Fruit fly (Drosophila melanogaster) whole organism, embryonic: Measurements from ENCODE around the gene ImpE3.

Experiments
- Atf6 ChIP-seq: fragments of 200-800 bp; sonication (Bioruptor generic); IDR thresholded peaks from 2 replicates; pipeline ENCODE4 v1.3.6; 2022; ENCODE audit warnings: missing biosample characterization, missing genetic modification characterization
- CG10959 ChIP-seq: fragments of 200-800 bp; sonication (Bioruptor generic); IDR thresholded peaks from 2 replicates; pipeline ENCODE4 v1.3.6; 2022; ENCODE audit warnings: missing biosample characterization, missing genetic modification characterization
- CG12942 ChIP-seq: fragments of 200-800 bp; sonication (Bioruptor generic); optimal IDR thresholded peaks from 3 replicates; lab custom pipeline; 2016; ENCODE audit warnings: missing biosample characterization, missing genetic modification characterization
- CG13775 ChIP-seq: fragments of 200-800 bp; sonication (Bioruptor generic); optimal IDR thresholded peaks from 3 replicates; lab custom pipeline; 2017; ENCODE audit warnings: missing biosample characterization, mild to moderate bottlenecking, missing genetic modification characterization
- CG16863 ChIP-seq: fragments of 200-800 bp; sonication (Bioruptor generic); optimal IDR thresholded peaks from 3 replicates; lab custom pipeline; 2016; ENCODE audit warnings: missing biosample characterization, missing genetic modification characterization
- CG17361 ChIP-seq: fragments of 200-800 bp; sonication (Bioruptor generic); IDR thresholded peaks from 3 replicates; pipeline ENCODE4 v1.3.6; 2022; ENCODE audit warnings: missing biosample characterization, missing genetic modification characterization
- CG2129 ChIP-seq: fragments of 200-800 bp; sonication (Bioruptor generic); IDR thresholded peaks from 2 replicates; pipeline ENCODE4 v1.3.6; 2022; ENCODE audit warnings: missing biosample characterization, missing genetic modification characterization; ENCODE audit not compliant: partially characterized antibody
- CG2889 ChIP-seq: fragments of 200-800 bp; sonication (Bioruptor generic); IDR thresholded peaks from 3 replicates; pipeline ENCODE4 v1.3.6; 2022; ENCODE audit warnings: missing biosample characterization, missing genetic modification characterization
- CG31441 ChIP-seq: fragments of 200-800 bp; sonication (Bioruptor generic); IDR thresholded peaks from 2 replicates; pipeline ENCODE4 v1.3.6; 2022; ENCODE audit warnings: missing biosample characterization, missing genetic modification characterization
- CG32767 ChIP-seq: fragments of 200-800 bp; sonication (Bioruptor generic); IDR thresholded peaks from 2 replicates; pipeline ENCODE4 v1.3.6; 2022; ENCODE audit warnings: missing biosample characterization, missing genetic modification characterization
- CG3407 ChIP-seq: fragments of 200-800 bp; sonication (Bioruptor generic); optimal IDR thresholded peaks from 2 replicates; lab custom pipeline; 2018; ENCODE audit warnings: missing biosample characterization, mild to moderate bottlenecking, missing genetic modification characterization
- CG3838 ChIP-seq: fragments of 200-800 bp; sonication (Bioruptor generic); optimal IDR thresholded peaks from 3 replicates; lab custom pipeline; 2016; ENCODE audit warnings: missing biosample characterization, missing genetic modification characterization
- CG3995 ChIP-seq: fragments of 200-800 bp; sonication (Bioruptor generic); optimal IDR thresholded peaks from 3 replicates; lab custom pipeline; 2016; ENCODE audit warnings: missing biosample characterization, missing genetic modification characterization
- CG6689 ChIP-seq: fragments of 200-800 bp; sonication (Bioruptor generic); IDR thresholded peaks from 2 replicates; pipeline ENCODE4 v1.3.6; 2022; ENCODE audit warnings: missing biosample characterization, missing genetic modification characterization
- CG7357 ChIP-seq: fragments of 200-800 bp; sonication (Bioruptor generic); IDR thresholded peaks from 3 replicates; pipeline ENCODE4 v1.3.6; 2022; ENCODE audit warnings: missing biosample characterization, missing genetic modification characterization
- CG8290 ChIP-seq, 3 experiments: fragments of 200-800 bp; sonication (Bioruptor generic); optimal IDR thresholded peaks; 2 replicates each; lab custom pipeline; 2016 to 2019; ENCODE audit warnings: missing biosample characterization in 3 of 3, missing genetic modification characterization in 3 of 3, mild to moderate bottlenecking in 2 of 3, moderate library complexity in 1 of 3
- CG8478 ChIP-seq: fragments of >200 bp; optimal IDR thresholded peaks from 2 replicates; lab custom pipeline; 2018
- CG9727 ChIP-seq: fragments of 200-800 bp; sonication (Bioruptor generic); optimal IDR thresholded peaks from 3 replicates; lab custom pipeline; 2017; ENCODE audit warnings: missing biosample characterization, mild to moderate bottlenecking, missing genetic modification characterization
- Dek ChIP-seq: fragments of 200-800 bp; sonication (Bioruptor generic); optimal IDR thresholded peaks from 3 replicates; lab custom pipeline; 2019; ENCODE audit warnings: missing biosample characterization, mild to moderate bottlenecking, missing genetic modification characterization, moderate library complexity
- Doc3 ChIP-seq: fragments of 200-800 bp; sonication (Bioruptor generic); IDR thresholded peaks from 3 replicates; pipeline ENCODE4 v1.3.6; 2022; ENCODE audit warnings: missing biosample characterization, missing genetic modification characterization; ENCODE audit not compliant: partially characterized antibody
- Fer3 ChIP-seq: fragments of 200-800 bp; sonication (Bioruptor generic); optimal IDR thresholded peaks from 2 replicates; lab custom pipeline; 2018; ENCODE audit warnings: missing biosample characterization, mild to moderate bottlenecking, missing genetic modification characterization, moderate library complexity
- HHEX ChIP-seq: fragments of 200-800 bp; sonication (Bioruptor generic); optimal IDR thresholded peaks from 3 replicates; lab custom pipeline; 2017; ENCODE audit warnings: missing biosample characterization, mild to moderate bottlenecking, missing genetic modification characterization, missing genetic modification reagents
- HLHmδ ChIP-seq: fragments of 200-800 bp; sonication (Bioruptor generic); optimal IDR thresholded peaks from 2 replicates; lab custom pipeline; 2018; ENCODE audit warnings: missing biosample characterization, mild to moderate bottlenecking, missing genetic modification characterization, moderate library complexity
- MTF-1 ChIP-seq: fragments of 200-800 bp; sonication (Bioruptor generic); optimal IDR thresholded peaks from 2 replicates; lab custom pipeline; 2018; ENCODE audit warnings: missing biosample characterization, mild to moderate bottlenecking, missing genetic modification characterization, borderline replicate concordance
- Med ChIP-seq: fragments of 200-800 bp; sonication (Bioruptor generic); peaks from one replicate; lab custom pipeline; 2016; ENCODE audit warnings: missing biosample characterization, missing genetic modification characterization, mild to moderate bottlenecking, inconsistent platforms, moderate library complexity
- Oli ChIP-seq: fragments of 200-800 bp; sonication (Bioruptor generic); optimal IDR thresholded peaks from 2 replicates; lab custom pipeline; 2018; ENCODE audit warnings: missing biosample characterization, mild to moderate bottlenecking, missing genetic modification characterization, moderate library complexity
- Opbp ChIP-seq: fragments of 200-800 bp; sonication (Bioruptor generic); IDR thresholded peaks from 3 replicates; pipeline ENCODE4 v1.3.6; 2022; ENCODE audit warnings: missing biosample characterization, missing genetic modification characterization; ENCODE audit not compliant: partially characterized antibody
- Ptx1 ChIP-seq: fragments of 200-800 bp; sonication (Bioruptor generic); IDR thresholded peaks from 2 replicates; pipeline ENCODE4 v1.3.6; 2022; ENCODE audit warnings: missing biosample characterization, missing genetic modification characterization
- Rfx ChIP-seq: fragments of 200-800 bp; sonication (Bioruptor generic); IDR thresholded peaks from 2 replicates; pipeline ENCODE4 v1.3.6; 2022; ENCODE audit warnings: missing biosample characterization, missing genetic modification characterization
- Side ChIP-seq: fragments of 200-800 bp; sonication (Bioruptor generic); optimal IDR thresholded peaks from 2 replicates; lab custom pipeline; 2016; ENCODE audit warnings: missing biosample characterization, missing genetic modification characterization
- Sox100B ChIP-seq: fragments of 200-800 bp; sonication (Bioruptor generic); optimal IDR thresholded peaks from 3 replicates; lab custom pipeline; 2018; ENCODE audit warnings: missing biosample characterization, mild to moderate bottlenecking, missing genetic modification characterization
- Usf ChIP-seq: fragments of 200-800 bp; sonication (Bioruptor generic); optimal IDR thresholded peaks from 2 replicates; lab custom pipeline; 2017; ENCODE audit warnings: missing genotype, missing biosample characterization, missing genetic modification characterization
- ase ChIP-seq: fragments of 200-800 bp; sonication (Bioruptor generic); IDR thresholded peaks from 3 replicates; pipeline ENCODE4 v1.3.6; 2022; ENCODE audit warnings: missing biosample characterization, missing genetic modification characterization
- bowl ChIP-seq: fragments of 200-800 bp; sonication (Bioruptor generic); IDR thresholded peaks from 2 replicates; pipeline ENCODE4 v1.3.6; 2022; ENCODE audit warnings: missing biosample characterization, missing genetic modification characterization
- bsh ChIP-seq, 2 experiments: fragments of 200-800 bp; sonication (Bioruptor generic); optimal IDR thresholded peaks; 2 replicates each; lab custom pipeline; 2017 to 2018; ENCODE audit warnings: mild to moderate bottlenecking in 2 of 2, missing biosample characterization in 2 of 2, missing genetic modification characterization in 2 of 2, moderate library complexity in 1 of 2
- cg ChIP-seq: fragments of 200-800 bp; sonication (Bioruptor generic); optimal IDR thresholded peaks from 3 replicates; lab custom pipeline; 2019; ENCODE audit warnings: missing biosample characterization, mild to moderate bottlenecking, missing genetic modification characterization, moderate library complexity
- chn ChIP-seq: fragments of 200-800 bp; sonication (Bioruptor generic); optimal IDR thresholded peaks from 2 replicates; lab custom pipeline; 2016; ENCODE audit warnings: missing biosample characterization, missing genetic modification characterization
- dpn ChIP-seq, 2 experiments: fragments of 200-800 bp; sonication (Bioruptor generic); optimal IDR thresholded peaks; 3 replicates each; lab custom pipeline; 2016; ENCODE audit warnings: missing biosample characterization in 2 of 2, missing genetic modification characterization in 2 of 2
- fd3F ChIP-seq: fragments of 200-800 bp; sonication (Bioruptor generic); optimal IDR thresholded peaks from 2 replicates; lab custom pipeline; 2018; ENCODE audit warnings: missing biosample characterization, mild to moderate bottlenecking, missing genetic modification characterization, moderate library complexity
- gce ChIP-seq: fragments of 200-800 bp; sonication (Bioruptor generic); IDR thresholded peaks from 3 replicates; pipeline ENCODE4 v1.3.6; 2022; ENCODE audit warnings: missing biosample characterization, missing genetic modification characterization
- gem ChIP-seq: fragments of 200-800 bp; sonication (Bioruptor generic); optimal IDR thresholded peaks from 2 replicates; lab custom pipeline; 2019; ENCODE audit warnings: missing biosample characterization, mild to moderate bottlenecking, missing genetic modification characterization, moderate library complexity
- hbn ChIP-seq: fragments of 200-800 bp; sonication (Bioruptor generic); IDR thresholded peaks from 2 replicates; pipeline ENCODE4 v1.3.6; 2022; ENCODE audit warnings: missing biosample characterization, missing genetic modification characterization; ENCODE audit not compliant: partially characterized antibody
- org-1 ChIP-seq: fragments of 200-800 bp; sonication (Bioruptor generic); optimal IDR thresholded peaks from 2 replicates; lab custom pipeline; 2017; ENCODE audit warnings: missing biosample characterization, missing genetic modification characterization
- otp ChIP-seq: fragments of 200-800 bp; sonication (Bioruptor generic); IDR thresholded peaks from 3 replicates; pipeline ENCODE4, ENCODE4 v1.3.6; 2022; ENCODE audit warnings: missing biosample characterization, missing genetic modification characterization
- ranshi ChIP-seq: fragments of 200-800 bp; sonication (Bioruptor generic); IDR thresholded peaks from 2 replicates; pipeline ENCODE4 v1.3.6; 2022; ENCODE audit warnings: missing biosample characterization, missing genetic modification characterization
- ro ChIP-seq: fragments of 200-800 bp; sonication (Bioruptor generic); IDR thresholded peaks from 2 replicates; pipeline ENCODE4 v1.3.6; 2022; ENCODE audit warnings: missing biosample characterization, missing genetic modification characterization
- schlank ChIP-seq: fragments of 200-800 bp; sonication (Bioruptor generic); optimal IDR thresholded peaks from 2 replicates; lab custom pipeline; 2018; ENCODE audit warnings: missing biosample characterization, mild to moderate bottlenecking, missing genetic modification characterization
- sd ChIP-seq: fragments of 200-800 bp; sonication (Bioruptor generic); optimal IDR thresholded peaks from 3 replicates; lab custom pipeline; 2018; ENCODE audit warnings: missing biosample characterization, mild to moderate bottlenecking, missing genetic modification characterization, moderate library complexity
- stc ChIP-seq: fragments of 200-800 bp; sonication (Bioruptor generic); IDR thresholded peaks from 2 replicates; pipeline ENCODE4 v1.3.6; 2022; ENCODE audit warnings: missing biosample characterization, missing genetic modification characterization
- tin ChIP-seq: fragments of 200-800 bp; sonication (Bioruptor generic); optimal IDR thresholded peaks from 3 replicates; lab custom pipeline; 2016; ENCODE audit warnings: missing biosample characterization, missing genetic modification characterization
- zf30C ChIP-seq: fragments of 200-800 bp; sonication (Bioruptor generic); optimal IDR thresholded peaks from 3 replicates; lab custom pipeline; 2018; ENCODE audit warnings: missing biosample characterization, mild to moderate bottlenecking, missing genetic modification characterization

The ImpE3 gene

dm6 chr3R:8072635-8073034, 43.3 kb upstream of the ImpE3 start (continued):
- TF ChIP-seq CG9727 = peak; percentile 9
- TF ChIP-seq CG10959 = no peak
- no peak for TF ChIP-seq CG17361 (GFP tag; lab: Robert Waterston, UW)
- no peak for TF ChIP-seq Opbp (GFP tag; lab: Robert Waterston, UW)
- 0 out of 2 replicates have a peak, but pooled peaks have one; percentile 46 for TF ChIP-seq Ptx1 (GFP tag; lab: Robert Waterston, UW)
- no peak for TF ChIP-seq zf30C (GFP tag; lab: Kevin White, UChicago)
- no peak for TF ChIP-seq HLHmδ (GFP tag; lab: Kevin White, UChicago)
- TF ChIP-seq ase = no peak
- TF ChIP-seq CG32767 (GFP tag; lab: Robert Waterston, UW) = no peak
- no peak for TF ChIP-seq CG3407
- peak; percentile 49 for TF ChIP-seq Atf6
- TF ChIP-seq Rfx = peak; percentile 48
- TF ChIP-seq gem (tag; lab: Kevin White, UChicago) = peak; percentile 57
- no peak for TF ChIP-seq Med
- TF ChIP-seq Sox100B (GFP tag; lab: Kevin White, UChicago) = no peak
- no peak for TF ChIP-seq hbn
- no peak for TF ChIP-seq Dek
- TF ChIP-seq CG3838 (GFP tag; lab: Kevin White, UChicago) = no peak
- TF ChIP-seq CG12942 (GFP tag; lab: Kevin White, UChicago) = no peak
- TF ChIP-seq Side (GFP tag; lab: Kevin White, UChicago) = no peak
- no peak for TF ChIP-seq CG2889
- TF ChIP-seq dpn (GFP tag; optimal IDR thresholded peaks at IDR 0.05; lab: Kevin White, UChicago) = peak; percentile 18 to 20
- TF ChIP-seq otp = 0 out of 3 replicates have a peak, but pooled peaks have one; percentile 29
- TF ChIP-seq CG8290 (GFP tag; optimal IDR thresholded peaks at IDR 0.05; lab: Kevin White, UChicago) = no peak
- peak in 1 of 2 experiments; percentile 8 for TF ChIP-seq CG8290 (tag; optimal IDR thresholded peaks at IDR 0.05; lab: Kevin White, UChicago)
- no peak for TF ChIP-seq gce (GFP tag; lab: Robert Waterston, UW)
- no peak for TF ChIP-seq CG16863
- TF ChIP-seq Doc3 (GFP tag; lab: Robert Waterston, UW) = no peak
- TF ChIP-seq bsh (GFP tag; optimal IDR thresholded peaks at IDR 0.05; lab: Kevin White, UChicago) = no peak
- TF ChIP-seq CG7357 (GFP tag; lab: Robert Waterston, UW) = no peak
- TF ChIP-seq MTF-1 (GFP tag; lab: Kevin White, UChicago) = no peak
- no peak for TF ChIP-seq cg
- TF ChIP-seq tin = no peak
- TF ChIP-seq fd3F (GFP tag; lab: Kevin White, UChicago) = no peak
- TF ChIP-seq Fer3 (tag; lab: Kevin White, UChicago) = peak; percentile 30
- no peak for TF ChIP-seq CG3995
- TF ChIP-seq CG31441 (GFP tag; lab: Robert Waterston, UW) = no peak; the same call in 1 of the 2 replicates
- TF ChIP-seq ranshi (GFP tag; lab: Robert Waterston, UW) = no peak
- 0 out of 2 replicates have a peak, but pooled peaks have one; percentile 17 for TF ChIP-seq CG6689 (GFP tag; lab: Robert Waterston, UW)
- peak; percentile 40 for TF ChIP-seq Oli (tag; lab: Kevin White, UChicago)
- no peak for TF ChIP-seq CG2129
- no peak for TF ChIP-seq CG8478 (lab: Kevin White, UChicago)
- TF ChIP-seq org-1 (GFP tag; lab: Kevin White, UChicago) = peak; percentile 33
- no peak for TF ChIP-seq bowl
- no peak for TF ChIP-seq Usf (GFP tag; lab: Kevin White, UChicago)
- no peak for TF ChIP-seq HHEX
- TF ChIP-seq chn (GFP tag; lab: Kevin White, UChicago) = no peak
- no peak for TF ChIP-seq schlank (tag; lab: Kevin White, UChicago)
- TF ChIP-seq ro (GFP tag; lab: Robert Waterston, UW) = no peak
- peak; percentile 46; the same call in 1 of the 2 replicates for TF ChIP-seq stc
- no peak for TF ChIP-seq CG13775 (GFP tag; lab: Kevin White, UChicago)
- no peak for TF ChIP-seq sd
